Worm (Caenorhabditis elegans) whole organism, late embryonic: Measurements from ENCODE around the gene srg-65.

ENCODE experiments used
- C08G9.2 ChIP-seq: sonication (generic microtip); optimal IDR thresholded peaks from 2 replicates; lab custom pipeline; 2016; ENCODE audit warnings: mild to moderate bottlenecking, missing genetic modification characterization, moderate library complexity, missing compliant biosample characterization
- F13H6.1 ChIP-seq: sonication (generic microtip); optimal IDR thresholded peaks from 2 replicates; lab custom pipeline; 2016; ENCODE audit warnings: missing genetic modification characterization, missing compliant biosample characterization
- K02D7.2 ChIP-seq: sonication (generic microtip); optimal IDR thresholded peaks from 2 replicates; lab custom pipeline; 2017; ENCODE audit warnings: mild to moderate bottlenecking, missing genetic modification characterization, missing compliant biosample characterization
- T23F11.4 ChIP-seq: fragments of 200-800 bp; sonication (Bioruptor generic); optimal IDR thresholded peaks from 2 replicates; lab custom pipeline; 2018; ENCODE audit warnings: mild to moderate bottlenecking, missing genetic modification characterization, missing compliant biosample characterization
- Y22D7AL.16 ChIP-seq: sonication (generic microtip); optimal IDR thresholded peaks from 2 replicates; lab custom pipeline; 2016; ENCODE audit warnings: missing genetic modification characterization, missing compliant biosample characterization
- ceh-14 ChIP-seq: sonication (generic microtip); optimal IDR thresholded peaks from 2 replicates; lab custom pipeline; 2016; ENCODE audit warnings: missing genotype, missing genetic modification characterization, missing compliant biosample characterization
- ceh-18 ChIP-seq: sonication (generic microtip); optimal IDR thresholded peaks from 2 replicates; lab custom pipeline; 2016; ENCODE audit warnings: missing genetic modification characterization, missing compliant biosample characterization
- ceh-19 ChIP-seq: fragments of 200-800 bp; sonication (Bioruptor generic); optimal IDR thresholded peaks from 2 replicates; lab custom pipeline; 2018; ENCODE audit warnings: mild to moderate bottlenecking, missing genetic modification characterization, missing compliant biosample characterization
- ceh-2 ChIP-seq: sonication (generic microtip); optimal IDR thresholded peaks from 2 replicates; lab custom pipeline; 2016; ENCODE audit warnings: missing genotype, missing genetic modification characterization, missing compliant biosample characterization
- ceh-45 ChIP-seq: fragments of 200-800 bp; sonication (Bioruptor generic); IDR thresholded peaks from 2 replicates; pipeline ENCODE4 v1.3.6; 2022; ENCODE audit warnings: missing genetic modification reagents, missing genetic modification characterization, missing compliant biosample characterization
- ceh-48 ChIP-seq: sonication (generic microtip); optimal IDR thresholded peaks from 2 replicates; lab custom pipeline; 2016; ENCODE audit warnings: missing genetic modification characterization, inconsistent platforms, missing compliant biosample characterization
- ceh-6 ChIP-seq: fragments of 200-800 bp; sonication (Bioruptor generic); optimal IDR thresholded peaks from 2 replicates; lab custom pipeline; 2018; ENCODE audit warnings: mild to moderate bottlenecking, missing genetic modification characterization, missing compliant biosample characterization
- ceh-9 ChIP-seq: sonication (generic microtip); optimal IDR thresholded peaks from 2 replicates; lab custom pipeline; 2016; ENCODE audit warnings: mild to moderate bottlenecking, missing genetic modification characterization, inconsistent platforms, missing compliant biosample characterization
- dve-1 ChIP-seq: sonication (generic microtip); optimal IDR thresholded peaks from 2 replicates; lab custom pipeline; 2017; ENCODE audit warnings: antibody characterized with exemption, mild to moderate bottlenecking, missing genetic modification characterization, missing compliant biosample characterization
- elt-2 ChIP-seq: sonication (generic microtip); optimal IDR thresholded peaks from 2 replicates; lab custom pipeline; 2016; ENCODE audit warnings: missing genetic modification reagents, missing genetic modification characterization, missing compliant biosample characterization
- elt-4 ChIP-seq: sonication (generic microtip); optimal IDR thresholded peaks from 2 replicates; lab custom pipeline; 2016; ENCODE audit warnings: missing genetic modification characterization, missing compliant biosample characterization
- ets-4 ChIP-seq: sonication (generic microtip); optimal IDR thresholded peaks from 2 replicates; lab custom pipeline; 2016; ENCODE audit warnings: missing genetic modification characterization, missing compliant biosample characterization
- eyg-1 ChIP-seq: sonication (generic microtip); optimal IDR thresholded peaks from 2 replicates; lab custom pipeline; 2016; ENCODE audit warnings: missing genotype, missing genetic modification characterization, missing compliant biosample characterization
- fkh-6 ChIP-seq: sonication (generic microtip); optimal IDR thresholded peaks from 2 replicates; lab custom pipeline; 2016; ENCODE audit warnings: missing genetic modification characterization, missing compliant biosample characterization
- gmeb-2 ChIP-seq: sonication (generic microtip); optimal IDR thresholded peaks from 2 replicates; lab custom pipeline; 2016; ENCODE audit warnings: missing genetic modification characterization, inconsistent platforms, missing compliant biosample characterization
- hlh-13 ChIP-seq: fragments of 200-800 bp; sonication (Bioruptor generic); optimal IDR thresholded peaks from 2 replicates; lab custom pipeline; 2018; ENCODE audit warnings: mild to moderate bottlenecking, missing genetic modification characterization, missing compliant biosample characterization
- hlh-30 ChIP-seq: sonication (generic microtip); optimal IDR thresholded peaks from 2 replicates; lab custom pipeline; 2017; ENCODE audit warnings: antibody characterized with exemption, missing genetic modification characterization, missing compliant biosample characterization; ENCODE audit not compliant: insufficient read depth
- lim-6 ChIP-seq: sonication (generic microtip); optimal IDR thresholded peaks from 2 replicates; lab custom pipeline; 2016; ENCODE audit warnings: missing genetic modification characterization, missing compliant biosample characterization
- madf-2 ChIP-seq: sonication (generic microtip); optimal IDR thresholded peaks from 2 replicates; lab custom pipeline; 2017; ENCODE audit warnings: missing genetic modification characterization, missing compliant biosample characterization
- nhr-232 ChIP-seq: sonication (generic microtip); optimal IDR thresholded peaks from 2 replicates; lab custom pipeline; 2016; ENCODE audit warnings: missing genetic modification characterization, missing compliant biosample characterization
- odd-2 ChIP-seq: sonication (generic microtip); optimal IDR thresholded peaks from 2 replicates; lab custom pipeline; 2017; ENCODE audit warnings: antibody characterized with exemption, mild to moderate bottlenecking, missing genetic modification characterization, missing compliant biosample characterization
- pag-3 ChIP-seq: sonication (generic microtip); optimal IDR thresholded peaks from 2 replicates; lab custom pipeline; 2016; ENCODE audit warnings: missing compliant biosample characterization, missing genetic modification characterization, borderline replicate concordance
- pha-2 ChIP-seq: sonication (generic microtip); optimal IDR thresholded peaks from 2 replicates; lab custom pipeline; 2017; ENCODE audit warnings: mild to moderate bottlenecking, missing genetic modification characterization, missing compliant biosample characterization
- pha-4 ChIP-seq: fragments of 150-350 bp; optimal IDR thresholded peaks from 2 replicates; lab custom pipeline; 2018; ENCODE audit warnings: missing biosample characterization, missing genetic modification reagents, missing genetic modification characterization
- pros-1 ChIP-seq: fragments of 150-350 bp; optimal IDR thresholded peaks from 2 replicates; lab custom pipeline; 2014; ENCODE audit warnings: missing biosample characterization, missing genetic modification reagents, missing genetic modification characterization
- rnt-1 ChIP-seq: sonication (generic microtip); optimal IDR thresholded peaks from 2 replicates; lab custom pipeline; 2016; ENCODE audit warnings: missing genetic modification characterization, missing compliant biosample characterization
- sdc-2 ChIP-seq: sonication (generic microtip); optimal IDR thresholded peaks from 2 replicates; lab custom pipeline; 2016; ENCODE audit warnings: missing genotype, missing genetic modification characterization, missing compliant biosample characterization
- sox-4 ChIP-seq: sonication (generic microtip); optimal IDR thresholded peaks from 2 replicates; lab custom pipeline; 2017; ENCODE audit warnings: mild to moderate bottlenecking, missing genetic modification characterization, inconsistent platforms, missing compliant biosample characterization
- syd-9 ChIP-seq: sonication (generic microtip); optimal IDR thresholded peaks from 2 replicates; lab custom pipeline; 2016; ENCODE audit warnings: mild to moderate bottlenecking, missing genetic modification characterization, moderate library complexity, missing compliant biosample characterization
- tbx-7 ChIP-seq: sonication (generic microtip); optimal IDR thresholded peaks from 2 replicates; lab custom pipeline; 2016; ENCODE audit warnings: missing genotype, missing genetic modification characterization, missing compliant biosample characterization
- ttx-3 ChIP-seq: sonication (generic microtip); optimal IDR thresholded peaks from 2 replicates; lab custom pipeline; 2016; ENCODE audit warnings: missing genetic modification reagents, missing genetic modification characterization, missing compliant biosample characterization
- unc-42 ChIP-seq: sonication (generic microtip); optimal IDR thresholded peaks from 2 replicates; lab custom pipeline; 2016; ENCODE audit warnings: missing genotype, missing genetic modification characterization, missing compliant biosample characterization
- unc-55 ChIP-seq: sonication (generic microtip); optimal IDR thresholded peaks from 2 replicates; lab custom pipeline; 2017; ENCODE audit warnings: missing biosample characterization, missing genetic modification reagents, missing genetic modification characterization
- unc-86 ChIP-seq: sonication (generic microtip); optimal IDR thresholded peaks from 2 replicates; lab custom pipeline; 2016; ENCODE audit warnings: missing genetic modification characterization, missing compliant biosample characterization
- zip-5 ChIP-seq: sonication (generic microtip); optimal IDR thresholded peaks from 2 replicates; lab custom pipeline; 2016; ENCODE audit warnings: missing genetic modification characterization, missing compliant biosample characterization

The srg-65 gene

DNA sequence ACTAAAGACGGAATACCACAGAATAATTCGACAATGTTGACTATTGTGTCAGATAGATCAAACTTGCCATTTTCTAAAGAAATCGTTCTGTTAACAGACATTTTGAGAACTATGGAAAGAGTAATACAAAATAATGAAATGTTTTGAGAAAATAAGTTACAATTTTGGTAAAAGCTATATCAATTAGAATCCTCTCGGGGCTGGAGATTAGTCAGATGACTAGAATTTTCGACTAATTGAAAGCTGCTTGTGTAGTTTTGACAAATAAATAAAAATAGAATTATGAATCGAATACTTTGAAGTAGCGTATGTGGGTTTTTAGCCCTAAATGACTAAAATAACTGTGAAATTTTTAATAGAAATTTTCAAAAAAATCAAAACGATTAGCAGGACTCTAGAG, at the start of gene srg-65:
srg-65 (minus strand) TSS at position 101 of the 400 bp plus-strand sequence.
- TF ChIP-seq pros-1 (tag; lab: Kevin White, UChicago) (no peak), sdc-2 (no peak), tbx-7 (tag; lab: Kevin White, UChicago) (no peak), syd-9 (tag; lab: Kevin White, UChicago) (no peak), unc-42 (tag; lab: Kevin White, UChicago) (no peak), madf-2 (tag; lab: Kevin White, UChicago) (no peak), C08G9.2 (no peak), zip-5 (tag; lab: Kevin White, UChicago) (no peak), T23F11.4 (GFP tag; lab: Kevin White, UChicago) (no peak)

DNA sequence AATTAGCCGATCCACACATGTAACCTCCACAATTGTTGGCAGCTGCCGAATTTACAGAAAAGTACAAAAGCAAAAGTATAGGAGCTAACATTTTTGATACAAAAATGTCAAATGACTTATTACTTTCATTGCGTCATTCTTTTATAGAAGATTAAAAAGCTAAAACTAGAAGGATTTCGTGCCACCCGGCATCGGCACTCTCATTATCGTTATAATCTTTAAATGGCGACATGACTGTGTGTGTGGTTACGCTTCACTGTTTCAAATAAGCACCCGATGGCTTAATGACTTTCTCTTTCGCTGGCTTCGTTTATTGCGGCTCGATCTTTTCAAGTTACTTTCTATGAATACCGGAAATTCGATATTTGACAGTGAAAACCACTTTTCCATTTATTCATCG, 49.0 kb upstream of the srg-65 start, which contains the start of gene grl-1:
grl-1 (minus strand) TSS at position 101 of the 400 bp plus-strand sequence.
- TF ChIP-seq gmeb-2 (tag; lab: Kevin White, UChicago) (no peak), K02D7.2 (tag; lab: Kevin White, UChicago) (no peak), ceh-18 (tag; lab: Kevin White, UChicago) (no peak), pag-3 (tag; lab: Kevin White, UChicago) (no peak), lim-6 (tag; lab: Kevin White, UChicago) (no peak), ceh-2 (no peak), eyg-1 (tag; lab: Kevin White, UChicago) (no peak), dve-1 (tag; lab: Kevin White, UChicago) (no peak), ceh-9 (tag; lab: Kevin White, UChicago) (no peak), pros-1 (tag; lab: Kevin White, UChicago) (no peak), sox-4 (no peak), sdc-2 (no peak)

DNA sequence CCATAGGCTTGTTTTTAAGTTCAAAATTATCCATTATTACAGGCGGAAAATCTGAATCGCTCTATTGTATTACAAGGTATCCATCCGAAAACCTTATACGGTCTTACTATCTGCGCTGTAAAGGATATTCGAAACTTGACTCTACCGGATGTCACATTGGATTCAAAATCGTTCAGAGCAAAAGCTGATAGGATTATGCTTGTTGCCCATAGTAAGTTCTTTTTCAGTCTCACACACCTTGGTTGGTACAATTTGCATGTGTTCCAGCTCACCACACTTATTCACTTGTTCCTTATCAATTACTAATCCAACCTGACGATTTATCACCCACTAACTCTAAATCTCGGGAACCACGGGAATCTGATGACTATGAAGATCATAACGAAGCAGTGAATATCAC, 42.9 kb upstream of the srg-65 start:
- TF ChIP-seq ceh-9 (tag; lab: Kevin White, UChicago) (no peak), ceh-6 (no peak), madf-2 (tag; lab: Kevin White, UChicago) (no peak), gmeb-2 (tag; lab: Kevin White, UChicago) (no peak), unc-42 (tag; lab: Kevin White, UChicago) (no peak), pha-2 (tag; lab: Kevin White, UChicago) (no peak), ttx-3 (tag; lab: Kevin White, UChicago) (no peak), nhr-232 (tag; lab: Kevin White, UChicago) (no peak), sox-4 (no peak), ets-4 (tag; lab: Kevin White, UChicago) (no peak), elt-2 (tag; lab: Kevin White, UChicago) (no peak), hlh-13 (GFP tag; lab: Kevin White, UChicago) (no peak), rnt-1 (no peak), K02D7.2 (tag; lab: Kevin White, UChicago) (no peak), ceh-45 (no peak), ceh-48 (tag; lab: Kevin White, UChicago) (no peak), ceh-18 (tag; lab: Kevin White, UChicago) (no peak), odd-2 (no peak), unc-55 (GFP tag; lab: Kevin White, UChicago) (no peak)

DNA sequence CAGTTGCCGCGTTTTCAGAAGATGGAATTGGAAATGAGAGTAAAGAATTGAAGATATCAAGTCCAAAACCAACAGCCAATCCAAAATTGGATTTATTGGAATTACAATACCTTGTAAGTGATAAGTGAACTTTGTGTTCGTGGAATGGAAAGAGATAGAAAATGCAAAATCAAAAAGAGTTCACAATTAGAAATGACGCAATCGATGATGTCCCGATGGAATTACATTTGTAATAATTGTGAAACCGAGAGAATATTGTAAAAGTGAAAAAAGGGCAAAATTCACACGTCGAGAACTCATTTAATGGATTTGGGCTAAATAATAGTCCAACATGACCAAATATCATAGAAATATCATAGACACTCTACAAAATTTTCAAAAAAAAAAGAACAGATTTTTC, 40.4 kb upstream of the srg-65 start:
- TF ChIP-seq F13H6.1 (tag; lab: Kevin White, UChicago) = no peak
- no peak for TF ChIP-seq unc-86 (tag; lab: Kevin White, UChicago)
- TF ChIP-seq pag-3 (tag; lab: Kevin White, UChicago) = no peak
- no peak for TF ChIP-seq elt-4 (tag; lab: Kevin White, UChicago)
- TF ChIP-seq ceh-14 (tag; lab: Kevin White, UChicago) = no peak
- no peak for TF ChIP-seq ceh-19
- no peak for TF ChIP-seq fkh-6
- TF ChIP-seq Y22D7AL.16 = no peak
- TF ChIP-seq pha-4 (tag; lab: Kevin White, UChicago) = no peak
- no peak for TF ChIP-seq odd-2
- TF ChIP-seq hlh-30 (tag; lab: Kevin White, UChicago) = no peak
- no peak for TF ChIP-seq sdc-2
- TF ChIP-seq, all 69 proteins: peak for 0
